Worm (Caenorhabditis elegans): ENCODE measurements around the gene nstp-10.

DNA sequence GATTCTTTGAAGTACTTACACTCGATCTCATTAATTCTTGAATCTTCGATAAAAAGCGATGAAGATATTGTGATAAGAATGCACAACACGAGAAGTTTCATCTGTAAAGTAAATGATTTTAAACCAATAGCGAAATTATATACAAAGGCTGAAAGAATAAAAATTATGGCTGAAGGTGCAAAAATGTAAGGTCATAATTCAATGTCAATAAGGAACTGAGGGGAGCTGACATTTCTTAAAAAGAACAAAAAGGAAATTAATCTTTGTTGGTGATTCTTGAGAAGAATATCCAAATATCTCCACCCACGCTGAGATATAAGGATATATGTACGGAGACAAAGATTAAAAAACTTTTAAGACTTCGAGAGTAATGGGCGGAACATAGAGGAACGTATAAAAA, 25.5 kb downstream of the nstp-10 start, which contains the start of gene C50F4.9:
- TF ChIP-seq tbx-37 (GFP tag; conservative IDR thresholded peaks at IDR 0.05) (no peak), ama-1 (optimal IDR thresholded peaks at IDR 0.05) (no peak), flt-1 (GFP tag; IDR thresholded peaks at IDR 0.05) (no peak), scrt-1 (GFP tag; IDR thresholded peaks at IDR 0.05) (no peak), ceh-13 (GFP tag; optimal IDR thresholded peaks at IDR 0.05) (no peak), ets-7 (tag; optimal IDR thresholded peaks at IDR 0.05) (no peak)
